Fruit fly (Drosophila melanogaster): Measurements from ENCODE around the gene Scsalpha1.
A peak's percentile ranks its signal among the peaks of the same experiment; 100 is the strongest.

Scsalpha1 gene

DNA sequence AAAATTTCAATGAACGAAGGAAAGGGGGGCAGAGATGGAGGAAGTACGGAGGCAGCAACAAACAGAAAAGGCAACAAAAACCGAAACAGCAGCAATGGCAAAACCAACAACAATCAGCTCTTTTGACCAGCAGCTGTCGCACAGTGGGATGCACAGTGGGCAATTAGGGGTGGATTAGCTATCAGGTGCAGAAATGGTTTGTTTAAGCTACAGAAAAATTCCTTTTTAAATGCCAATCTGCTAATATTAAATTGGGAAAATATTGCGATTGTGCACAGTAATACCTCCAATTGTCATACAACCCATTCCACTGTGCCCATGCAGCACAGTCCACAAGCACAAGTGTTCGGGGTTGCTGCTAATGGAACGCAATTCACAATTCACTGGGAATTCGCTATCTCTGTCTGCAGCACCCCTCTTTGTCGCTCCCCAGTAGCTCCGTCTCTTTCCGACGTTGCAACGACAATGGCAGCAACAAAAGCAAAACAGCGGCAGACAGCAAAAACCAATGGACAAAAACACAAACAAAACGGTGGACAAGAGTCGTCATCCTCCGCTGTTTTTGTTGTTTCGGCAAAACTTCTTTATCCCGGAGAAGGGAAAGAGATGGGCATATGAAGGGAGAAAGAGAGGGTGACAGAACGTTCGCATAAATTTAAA is 28.9 kb upstream of the Scsalpha1 start (continued):
- TF ChIP-seq CG34376 (GFP tag; optimal IDR thresholded peaks at IDR 0.05) (no peak), Deaf1 (tag; optimal IDR thresholded peaks at IDR 0.05) (peak; percentile 49), trem (tag; optimal IDR thresholded peaks at IDR 0.05) (peak; percentile 67), grn (GFP tag; optimal IDR thresholded peaks at IDR 0.05) (peak; percentile 56), Ada2b (GFP tag; IDR thresholded peaks at IDR 0.05) (peak; percentile 96), CG2202 (tag; optimal IDR thresholded peaks at IDR 0.05) (peak; percentile 86), Rx (GFP tag; IDR thresholded peaks at IDR 0.05) (peak; percentile 97), CG1603 (tag; optimal IDR thresholded peaks at IDR 0.05) (peak; percentile 98), CG11696 (GFP tag; IDR thresholded peaks at IDR 0.05) (peak; percentile 84), CG17359 (tag; optimal IDR thresholded peaks at IDR 0.05) (peak; percentile 92), cg (GFP tag; optimal IDR thresholded peaks at IDR 0.05) (no peak), Max (GFP tag; optimal IDR thresholded peaks at IDR 0.05) (peak; percentile 85), corto (GFP tag; optimal IDR thresholded peaks at IDR 0.05) (peak; percentile 97), Sox102F (GFP tag; optimal IDR thresholded peaks at IDR 0.05) (peak; percentile 97), CG31224 (GFP tag; IDR thresholded peaks at IDR 0.05) (peak; percentile 90), CG12769 (tag; optimal IDR thresholded peaks at IDR 0.05) (peak; percentile 97), pb (GFP tag; optimal IDR thresholded peaks at IDR 0.05) (peak; percentile 92), pan (optimal IDR thresholded peaks at IDR 0.05) (no peak), pan (GFP tag; optimal IDR thresholded peaks at IDR 0.05 in 1 of 2, IDR thresholded peaks at IDR 0.05 in 1 of 2) (peak in 1 of 2 experiments; percentile 98), Lhr (GFP tag; optimal IDR thresholded peaks at IDR 0.05) (peak; percentile 88), crol (GFP tag; IDR thresholded peaks at IDR 0.05) (peak; percentile 80), Doc3 (GFP tag; IDR thresholded peaks at IDR 0.05; ENCODE audit: partially characterized antibody) (no peak), sd (tag; optimal IDR thresholded peaks at IDR 0.05) (peak; percentile 78), kni (GFP tag; optimal IDR thresholded peaks at IDR 0.05) (peak; percentile 15), wek (GFP tag; optimal IDR thresholded peaks at IDR 0.05) (peak; percentile 87), repo (GFP tag; optimal IDR thresholded peaks at IDR 0.05) (peak; percentile 84), CG7372 (GFP tag; IDR thresholded peaks at IDR 0.05) (peak; percentile 91), CG10462 (GFP tag; optimal IDR thresholded peaks at IDR 0.05) (peak; percentile 88), CG10321 (GFP tag; IDR thresholded peaks at IDR 0.05) (peak; percentile 47; the same call in 1 of the 2 replicates), tup (GFP tag; optimal IDR thresholded peaks at IDR 0.05) (peak; percentile 88), CG4820 (GFP tag; optimal IDR thresholded peaks at IDR 0.05) (peak; percentile 92), CG17186 (GFP tag; optimal IDR thresholded peaks at IDR 0.05) (peak; percentile 68), zfh1 (GFP tag; IDR thresholded peaks at IDR 0.05) (peak; percentile 98), HLH4C (GFP tag; IDR thresholded peaks at IDR 0.05; ENCODE audit: partially characterized antibody) (peak; percentile 49; the same call in 2 of the 3 replicates), CG31388 (GFP tag; optimal IDR thresholded peaks at IDR 0.05) (peak; percentile 66), Ssrp (tag; optimal IDR thresholded peaks at IDR 0.05) (peak; percentile 94), klu (GFP tag; IDR thresholded peaks at IDR 0.05) (peak; percentile 84), phol (tag; optimal IDR thresholded peaks at IDR 0.05) (peak; percentile 88), CG3407 (GFP tag; optimal IDR thresholded peaks at IDR 0.05) (peak; percentile 87), D (optimal IDR thresholded peaks at IDR 0.05) (peak; percentile 54), D (GFP tag; optimal IDR thresholded peaks at IDR 0.05) (peak; percentile 87), gem (tag; optimal IDR thresholded peaks at IDR 0.05) (peak; percentile 96), psq (GFP tag; optimal IDR thresholded peaks at IDR 0.05) (peak; percentile 91), caup (GFP tag; optimal IDR thresholded peaks at IDR 0.05; ENCODE audit: severe bottlenecking) (peak; percentile 81), Opbp (GFP tag; IDR thresholded peaks at IDR 0.05; ENCODE audit: partially characterized antibody) (peak; percentile 27; the same call in 2 of the 3 replicates), CG15011 (GFP tag; optimal IDR thresholded peaks at IDR 0.05) (peak; percentile 68), CG11504 (tag; optimal IDR thresholded peaks at IDR 0.05) (peak; percentile 91), sc (optimal IDR thresholded peaks at IDR 0.05) (no peak), sc (GFP tag; optimal IDR thresholded peaks at IDR 0.05) (peak; percentile 93)

All from whole organism, embryonic.